Worm (Caenorhabditis elegans) whole organism, late embryonic: Measurements from ENCODE around the gene T15B7.8.

Experiments
- C38D4.7 ChIP-seq: fragments of 200-800 bp; sonication (Bioruptor generic); optimal IDR thresholded peaks from 2 replicates; lab custom pipeline; 2018; ENCODE audit warnings: mild to moderate bottlenecking, missing genetic modification characterization, moderate library complexity, missing compliant biosample characterization
- F13H6.1 ChIP-seq: sonication (generic microtip); optimal IDR thresholded peaks from 2 replicates; lab custom pipeline; 2016; ENCODE audit warnings: missing genetic modification characterization, missing compliant biosample characterization
- T23F11.4 ChIP-seq: fragments of 200-800 bp; sonication (Bioruptor generic); optimal IDR thresholded peaks from 2 replicates; lab custom pipeline; 2018; ENCODE audit warnings: mild to moderate bottlenecking, missing genetic modification characterization, missing compliant biosample characterization
- Y22D7AL.16 ChIP-seq: sonication (generic microtip); optimal IDR thresholded peaks from 2 replicates; lab custom pipeline; 2016; ENCODE audit warnings: missing genetic modification characterization, missing compliant biosample characterization
- ahr-1 ChIP-seq: sonication (generic microtip); optimal IDR thresholded peaks from 2 replicates; lab custom pipeline; 2016; ENCODE audit warnings: missing genetic modification characterization, missing compliant biosample characterization
- ama-1 ChIP-seq: fragments of 150-350 bp; optimal IDR thresholded peaks from 2 replicates; lab custom pipeline; 2014
- ceh-19 ChIP-seq: fragments of 200-800 bp; sonication (Bioruptor generic); optimal IDR thresholded peaks from 2 replicates; lab custom pipeline; 2018; ENCODE audit warnings: mild to moderate bottlenecking, missing genetic modification characterization, missing compliant biosample characterization
- ceh-2 ChIP-seq: sonication (generic microtip); optimal IDR thresholded peaks from 2 replicates; lab custom pipeline; 2016; ENCODE audit warnings: missing genotype, missing genetic modification characterization, missing compliant biosample characterization
- ceh-22 ChIP-seq: sonication (generic microtip); optimal IDR thresholded peaks from 2 replicates; lab custom pipeline; 2017; ENCODE audit warnings: missing biosample characterization, missing genetic modification characterization
- ceh-31 ChIP-seq: sonication (generic microtip); optimal IDR thresholded peaks from 2 replicates; lab custom pipeline; 2016; ENCODE audit warnings: missing genetic modification characterization, missing compliant biosample characterization
- ceh-34 ChIP-seq: sonication (generic microtip); optimal IDR thresholded peaks from 2 replicates; lab custom pipeline; 2016; ENCODE audit warnings: mild to moderate bottlenecking, missing genetic modification characterization, missing compliant biosample characterization
- ceh-48 ChIP-seq: sonication (generic microtip); optimal IDR thresholded peaks from 2 replicates; lab custom pipeline; 2016; ENCODE audit warnings: missing genetic modification characterization, inconsistent platforms, missing compliant biosample characterization
- ceh-9 ChIP-seq: sonication (generic microtip); optimal IDR thresholded peaks from 2 replicates; lab custom pipeline; 2016; ENCODE audit warnings: mild to moderate bottlenecking, missing genetic modification characterization, inconsistent platforms, missing compliant biosample characterization
- dmd-4 ChIP-seq: sonication (generic microtip); optimal IDR thresholded peaks from 2 replicates; lab custom pipeline; 2016; ENCODE audit warnings: borderline replicate concordance, missing genetic modification characterization, missing compliant biosample characterization
- dve-1 ChIP-seq: sonication (generic microtip); optimal IDR thresholded peaks from 2 replicates; lab custom pipeline; 2017; ENCODE audit warnings: antibody characterized with exemption, mild to moderate bottlenecking, missing genetic modification characterization, missing compliant biosample characterization
- elt-4 ChIP-seq: sonication (generic microtip); optimal IDR thresholded peaks from 2 replicates; lab custom pipeline; 2016; ENCODE audit warnings: missing genetic modification characterization, missing compliant biosample characterization
- fax-1 ChIP-seq: sonication (generic microtip); optimal IDR thresholded peaks from 2 replicates; lab custom pipeline; 2016; ENCODE audit warnings: missing genotype, missing genetic modification characterization, missing compliant biosample characterization
- fkh-10 ChIP-seq: fragments of 150-350 bp; optimal IDR thresholded peaks from 2 replicates; lab custom pipeline; 2014; ENCODE audit warnings: missing biosample characterization, missing genetic modification reagents, missing genetic modification characterization
- fkh-6 ChIP-seq: sonication (generic microtip); optimal IDR thresholded peaks from 2 replicates; lab custom pipeline; 2016; ENCODE audit warnings: missing genetic modification characterization, missing compliant biosample characterization
- hlh-13 ChIP-seq: fragments of 200-800 bp; sonication (Bioruptor generic); optimal IDR thresholded peaks from 2 replicates; lab custom pipeline; 2018; ENCODE audit warnings: mild to moderate bottlenecking, missing genetic modification characterization, missing compliant biosample characterization
- hlh-15 ChIP-seq: sonication (generic microtip); optimal IDR thresholded peaks from 2 replicates; lab custom pipeline; 2016; ENCODE audit warnings: missing genetic modification characterization, missing compliant biosample characterization
- hlh-8 ChIP-seq: sonication (generic microtip); optimal IDR thresholded peaks from 2 replicates; lab custom pipeline; 2016; ENCODE audit warnings: missing genotype, missing genetic modification characterization, missing compliant biosample characterization
- lim-6 ChIP-seq: sonication (generic microtip); optimal IDR thresholded peaks from 2 replicates; lab custom pipeline; 2016; ENCODE audit warnings: missing genetic modification characterization, missing compliant biosample characterization
- lin-11 ChIP-seq: fragments of 200-800 bp; sonication (Bioruptor generic); optimal IDR thresholded peaks from 2 replicates; lab custom pipeline; 2018; ENCODE audit warnings: mild to moderate bottlenecking, missing genetic modification characterization, missing compliant biosample characterization
- nfya-1 ChIP-seq: sonication (generic microtip); optimal IDR thresholded peaks from 2 replicates; lab custom pipeline; 2017; ENCODE audit warnings: missing genetic modification characterization, mild to moderate bottlenecking, missing compliant biosample characterization, antibody characterized with exemption, moderate library complexity
- npax-4 ChIP-seq: sonication (generic microtip); optimal IDR thresholded peaks from 2 replicates; lab custom pipeline; 2016; ENCODE audit warnings: missing genetic modification characterization, missing compliant biosample characterization
- pag-3 ChIP-seq: sonication (generic microtip); optimal IDR thresholded peaks from 2 replicates; lab custom pipeline; 2016; ENCODE audit warnings: missing compliant biosample characterization, missing genetic modification characterization, borderline replicate concordance
- pat-9 ChIP-seq: fragments of 200-800 bp; sonication (Bioruptor generic); optimal IDR thresholded peaks from 2 replicates; lab custom pipeline; 2018; ENCODE audit warnings: mild to moderate bottlenecking, missing genetic modification characterization, moderate library complexity, missing compliant biosample characterization
- ref-2 ChIP-seq: sonication (generic microtip); optimal IDR thresholded peaks from 2 replicates; lab custom pipeline; 2016; ENCODE audit warnings: missing genetic modification characterization, missing compliant biosample characterization
- rnt-1 ChIP-seq: sonication (generic microtip); optimal IDR thresholded peaks from 2 replicates; lab custom pipeline; 2016; ENCODE audit warnings: missing genetic modification characterization, missing compliant biosample characterization
- sdc-2 ChIP-seq: sonication (generic microtip); optimal IDR thresholded peaks from 2 replicates; lab custom pipeline; 2016; ENCODE audit warnings: missing genotype, missing genetic modification characterization, missing compliant biosample characterization
- sox-2 ChIP-seq: fragments of 200-800 bp; sonication (Bioruptor generic); IDR thresholded peaks from 2 replicates; pipeline ENCODE4 v1.3.6; 2022; ENCODE audit warnings: missing genetic modification reagents, missing genetic modification characterization, missing compliant biosample characterization
- tbx-2 ChIP-seq: sonication (generic microtip); optimal IDR thresholded peaks from 2 replicates; lab custom pipeline; 2016; ENCODE audit warnings: missing genetic modification characterization, missing compliant biosample characterization
- tbx-7 ChIP-seq: sonication (generic microtip); optimal IDR thresholded peaks from 2 replicates; lab custom pipeline; 2016; ENCODE audit warnings: missing genotype, missing genetic modification characterization, missing compliant biosample characterization
- unc-3 ChIP-seq, 2 experiments: fragments of 200-800 bp in 1 of 2; sonication (Bioruptor generic) in 1 of 2; sonication (generic microtip) in 1 of 2; conservative IDR thresholded peaks in 1 of 2; optimal IDR thresholded peaks in 1 of 2; 2 replicates each; pipeline versions ENCODE4 v1.3.6 to Lab custom; 2016 to 2022; ENCODE audit warnings: missing compliant biosample characterization in 2 of 2, missing genetic modification characterization in 2 of 2, missing genetic modification reagents in 1 of 2
- unc-42 ChIP-seq: sonication (generic microtip); optimal IDR thresholded peaks from 2 replicates; lab custom pipeline; 2016; ENCODE audit warnings: missing genotype, missing genetic modification characterization, missing compliant biosample characterization
- unc-55 ChIP-seq: sonication (generic microtip); optimal IDR thresholded peaks from 2 replicates; lab custom pipeline; 2017; ENCODE audit warnings: missing biosample characterization, missing genetic modification reagents, missing genetic modification characterization

T15B7.8 gene

ce11 chrV:6846507-6846906 lies 24.9 kb downstream of the T15B7.8 start, which contains the start of gene lgc-54:
Gene lgc-54 (minus strand): TSS chrV:6846607.
- TF ChIP-seq lin-11 (tag; lab: Kevin White, UChicago) = no peak
- TF ChIP-seq hlh-13 (GFP tag; lab: Kevin White, UChicago) = no peak
- TF ChIP-seq ceh-22 = no peak
- no peak for TF ChIP-seq fax-1 (tag; lab: Kevin White, UChicago)
- no peak for TF ChIP-seq elt-4 (tag; lab: Kevin White, UChicago)
- no peak for TF ChIP-seq ahr-1
- no peak for TF ChIP-seq ceh-9
- no peak for TF ChIP-seq tbx-7 (tag; lab: Kevin White, UChicago)
- TF ChIP-seq ceh-34 (tag; lab: Kevin White, UChicago) = no peak
- TF ChIP-seq fkh-10 (GFP tag; lab: Kevin White, UChicago) = no peak
- no peak for TF ChIP-seq ceh-2 (tag; lab: Kevin White, UChicago)
- TF ChIP-seq ceh-48 (tag; lab: Kevin White, UChicago) = no peak
- TF ChIP-seq rnt-1 (tag; lab: Kevin White, UChicago) = no peak
- no peak for TF ChIP-seq sox-2 (GFP tag; lab: Robert Waterston, UW)
- TF ChIP-seq lim-6 (tag; lab: Kevin White, UChicago) = no peak

- no peak for TF ChIP-seq hlh-15 (tag; lab: Kevin White, UChicago)
- no peak for TF ChIP-seq elt-4 (tag; lab: Kevin White, UChicago)
- TF ChIP-seq ceh-9 = no peak
- no peak for TF ChIP-seq lin-11 (tag; lab: Kevin White, UChicago)
- TF ChIP-seq T23F11.4 = no peak
- no peak for TF ChIP-seq ama-1
- no peak for TF ChIP-seq ceh-48 (tag; lab: Kevin White, UChicago)
- TF ChIP-seq npax-4 (tag; lab: Kevin White, UChicago) = no peak
- no peak for TF ChIP-seq ref-2
- TF ChIP-seq nfya-1 (tag; lab: Kevin White, UChicago) = no peak
- no peak for TF ChIP-seq sox-2 (GFP tag; lab: Robert Waterston, UW)
- TF ChIP-seq dve-1 (tag; lab: Kevin White, UChicago) = no peak
- TF ChIP-seq pag-3 (tag; lab: Kevin White, UChicago) = no peak
- TF ChIP-seq Y22D7AL.16 (tag; lab: Kevin White, UChicago) = no peak
- TF ChIP-seq tbx-2 = no peak
- TF ChIP-seq tbx-7 (tag; lab: Kevin White, UChicago) = no peak
- no peak for TF ChIP-seq unc-3 (GFP tag; conservative IDR thresholded peaks at IDR 0.05; lab: Robert Waterston, UW)
- no peak for TF ChIP-seq unc-3 (tag; optimal IDR thresholded peaks at IDR 0.05; lab: Kevin White, UChicago)
- TF ChIP-seq unc-42 (tag; lab: Kevin White, UChicago) = no peak
- TF ChIP-seq fkh-6 (tag; lab: Kevin White, UChicago) = no peak
- no peak for TF ChIP-seq pat-9 (tag; lab: Kevin White, UChicago)
Measured at ce11 chrV:6854711-6855110, 33.1 kb downstream of the T15B7.8 start, which contains the start of gene gpa-10. Gene gpa-10 (minus strand): TSS chrV:6854811.

DNA sequence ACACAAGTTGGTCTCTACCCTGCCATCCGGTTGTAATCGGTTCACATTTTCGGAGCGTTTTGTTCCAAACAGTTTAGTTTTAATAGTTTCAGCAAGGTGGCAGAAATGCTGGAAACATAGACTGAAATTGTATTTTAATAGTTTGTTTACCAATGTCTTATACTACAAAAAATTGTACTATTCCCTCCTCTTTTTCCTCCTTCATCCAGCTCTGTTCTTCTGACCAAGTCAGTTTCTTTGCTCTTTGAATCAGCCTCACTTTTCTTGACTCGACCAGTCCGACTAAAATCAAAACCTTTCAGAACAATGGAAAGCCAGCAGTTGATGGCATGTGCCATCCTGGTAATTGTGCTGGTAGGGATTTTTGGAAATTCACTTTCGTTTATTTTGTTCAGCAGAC lies 48.4 kb downstream of the T15B7.8 start, which contains the start of gene frpr-18:
Gene frpr-18, plus strand, starts transcription at position 301 of the 400 bp plus-strand sequence.
- no peak for TF ChIP-seq ceh-19 (GFP tag; lab: Kevin White, UChicago)
- no peak for TF ChIP-seq fax-1 (tag; lab: Kevin White, UChicago)
- no peak for TF ChIP-seq ceh-31
- TF ChIP-seq dve-1 (tag; lab: Kevin White, UChicago) = no peak
- TF ChIP-seq dmd-4 (tag; lab: Kevin White, UChicago) = no peak
- no peak for TF ChIP-seq tbx-7 (tag; lab: Kevin White, UChicago)
- no peak for TF ChIP-seq C38D4.7
- no peak for TF ChIP-seq F13H6.1

ce11 chrV:6874735-6875134 lies 53.1 kb downstream of the T15B7.8 start:
- TF ChIP-seq F13H6.1 (no peak), sdc-2 (tag; lab: Kevin White, UChicago) (no peak), ceh-31 (no peak), hlh-8 (tag; lab: Kevin White, UChicago) (no peak), unc-55 (peak; percentile 88)
